Worm (Caenorhabditis elegans) whole organism, young adult: ENCODE measurements around the gene let-418.

ENCODE experiments used
- B0261.1 ChIP-seq: sonication (generic microtip); optimal IDR thresholded peaks from 2 replicates; lab custom pipeline; 2016; ENCODE audit warnings: mild to moderate bottlenecking, missing genetic modification characterization, moderate library complexity, missing compliant biosample characterization
- D2030.7 ChIP-seq: fragments of 200-800 bp; sonication (Bioruptor generic); IDR thresholded peaks from 2 replicates; pipeline ENCODE4 v1.3.6; 2022; ENCODE audit warnings: missing genetic modification reagents, missing genetic modification characterization, missing compliant biosample characterization
- F10E7.11 ChIP-seq: sonication (generic microtip); optimal IDR thresholded peaks from 2 replicates; lab custom pipeline; 2017; ENCODE audit warnings: mild to moderate bottlenecking, missing genetic modification characterization, moderate library complexity, missing compliant biosample characterization
- F33H1.4 ChIP-seq: fragments of 200-800 bp; sonication (Bioruptor generic); IDR thresholded peaks from 2 replicates; pipeline ENCODE4 v1.3.6; 2022; ENCODE audit warnings: missing genetic modification reagents, missing genetic modification characterization, missing compliant biosample characterization
- F37B4.10 ChIP-seq: fragments of 200-800 bp; sonication (Bioruptor generic); IDR thresholded peaks from 2 replicates; pipeline ENCODE4 v1.3.6; 2022; ENCODE audit warnings: missing genetic modification characterization, missing compliant biosample characterization
- Y53F4B.3 ChIP-seq: fragments of 200-800 bp; sonication (Bioruptor generic); IDR thresholded peaks from 2 replicates; pipeline ENCODE4 v1.3.6; 2022; ENCODE audit warnings: missing genetic modification reagents, missing genetic modification characterization, missing compliant biosample characterization
- Y53G8AR.9 ChIP-seq: fragments of 200-800 bp; sonication (Bioruptor generic); conservative IDR thresholded peaks from 2 replicates; pipeline ENCODE4 v1.3.6; 2022; ENCODE audit warnings: missing genetic modification reagents, missing genetic modification characterization, missing compliant biosample characterization
- Y67H2A.10 ChIP-seq: fragments of 200-800 bp; sonication (Bioruptor generic); conservative IDR thresholded peaks from 2 replicates; pipeline ENCODE4 v1.3.6; 2022; ENCODE audit warnings: missing genetic modification reagents, missing genetic modification characterization, missing compliant biosample characterization
- Y95B8A.8 ChIP-seq: fragments of 200-800 bp; sonication (Bioruptor generic); IDR thresholded peaks from 2 replicates; pipeline ENCODE4 v1.3.6; 2022; ENCODE audit warnings: missing genetic modification reagents, missing genetic modification characterization, missing compliant biosample characterization
- ZK185.1 ChIP-seq: sonication (generic microtip); optimal IDR thresholded peaks from 2 replicates; lab custom pipeline; 2016; ENCODE audit warnings: mild to moderate bottlenecking, missing genetic modification characterization, missing compliant biosample characterization; ENCODE audit not compliant: poor library complexity, severe bottlenecking
- athp-1 ChIP-seq: sonication (generic microtip); optimal IDR thresholded peaks from 2 replicates; lab custom pipeline; 2017; ENCODE audit warnings: mild to moderate bottlenecking, missing genetic modification characterization, missing compliant biosample characterization
- attf-6 ChIP-seq: fragments of 200-800 bp; sonication (Bioruptor generic); IDR thresholded peaks from 2 replicates; pipeline ENCODE4 v1.3.6; 2022; ENCODE audit warnings: missing genetic modification reagents, missing genetic modification characterization, missing compliant biosample characterization
- ccch-3 ChIP-seq: fragments of 200-800 bp; sonication (Bioruptor generic); optimal IDR thresholded peaks from 2 replicates; lab custom pipeline; 2018; ENCODE audit warnings: mild to moderate bottlenecking, missing genetic modification characterization, missing compliant biosample characterization
- cebp-1 ChIP-seq, 2 experiments: fragments of 200-800 bp in 1 of 2; sonication (Bioruptor generic) in 1 of 2; sonication (generic microtip) in 1 of 2; IDR thresholded peaks in 1 of 2; optimal IDR thresholded peaks in 1 of 2; 2 replicates each; pipeline versions ENCODE4 v1.3.6 to Lab custom; 2017 to 2022; ENCODE audit warnings: missing compliant biosample characterization in 2 of 2, missing genetic modification characterization in 2 of 2, mild to moderate bottlenecking in 1 of 2, missing genetic modification reagents in 1 of 2, moderate library complexity in 1 of 2
- ceh-58 ChIP-seq: fragments of 200-800 bp; sonication (Bioruptor generic); IDR thresholded peaks from 2 replicates; pipeline ENCODE4 v1.3.6; 2022; ENCODE audit warnings: missing genetic modification characterization, missing compliant biosample characterization
- ceh-79 ChIP-seq: sonication (generic microtip); optimal IDR thresholded peaks from 2 replicates; lab custom pipeline; 2017; ENCODE audit warnings: mild to moderate bottlenecking, missing genetic modification characterization, missing compliant biosample characterization
- chd-7 ChIP-seq: sonication (generic microtip); optimal IDR thresholded peaks from 2 replicates; lab custom pipeline; 2016; ENCODE audit warnings: mild to moderate bottlenecking, missing genetic modification characterization, moderate library complexity, missing compliant biosample characterization
- egl-18 ChIP-seq: fragments of 200-800 bp; sonication (Bioruptor generic); IDR thresholded peaks from 2 replicates; pipeline ENCODE4 v1.3.6; 2022; ENCODE audit warnings: missing genetic modification reagents, missing genetic modification characterization, missing compliant biosample characterization
- egl-44 ChIP-seq: fragments of 200-800 bp; sonication (Bioruptor generic); IDR thresholded peaks from 2 replicates; pipeline ENCODE4 v1.3.6; 2022; ENCODE audit warnings: missing genetic modification reagents, missing genetic modification characterization, missing compliant biosample characterization
- fkh-3 ChIP-seq: sonication (generic microtip); optimal IDR thresholded peaks from 2 replicates; lab custom pipeline; 2016; ENCODE audit warnings: mild to moderate bottlenecking, missing genetic modification characterization, missing compliant biosample characterization
- him-1 ChIP-seq: sonication (generic microtip); optimal IDR thresholded peaks from 2 replicates; lab custom pipeline; 2016; ENCODE audit warnings: missing genotype, missing genetic modification reagents, missing genetic modification characterization, missing compliant biosample characterization
- hlh-12 ChIP-seq: sonication (generic microtip); optimal IDR thresholded peaks from 2 replicates; lab custom pipeline; 2016; ENCODE audit warnings: missing genetic modification characterization, missing compliant biosample characterization
- hsf-1 ChIP-seq: fragments of 200-800 bp; sonication (Bioruptor generic); IDR thresholded peaks from 2 replicates; pipeline ENCODE4 v1.3.6; 2022; ENCODE audit warnings: missing genetic modification reagents, missing genetic modification characterization, missing compliant biosample characterization
- let-526 ChIP-seq: fragments of 200-800 bp; sonication (Bioruptor generic); IDR thresholded peaks from 2 replicates; pipeline ENCODE4 v1.3.6; 2022; ENCODE audit warnings: missing genetic modification reagents, missing genetic modification characterization, missing compliant biosample characterization
- lsl-1 ChIP-seq: fragments of 200-800 bp; sonication (Bioruptor generic); optimal IDR thresholded peaks from 2 replicates; lab custom pipeline; 2018; ENCODE audit warnings: mild to moderate bottlenecking, missing genetic modification characterization, moderate library complexity, missing compliant biosample characterization
- lsy-27 ChIP-seq: sonication (generic microtip); optimal IDR thresholded peaks from 2 replicates; lab custom pipeline; 2017; ENCODE audit warnings: missing genetic modification characterization, mild to moderate bottlenecking, missing compliant biosample characterization, antibody characterized with exemption, missing genotype, borderline replicate concordance; ENCODE audit not compliant: insufficient read depth
- madf-3 ChIP-seq: fragments of 200-800 bp; sonication (Bioruptor generic); IDR thresholded peaks from 2 replicates; pipeline ENCODE4 v1.3.6; 2022; ENCODE audit warnings: missing genetic modification reagents, missing genetic modification characterization, missing compliant biosample characterization
- mcd-1 ChIP-seq: fragments of 200-800 bp; sonication (Bioruptor generic); IDR thresholded peaks from 2 replicates; pipeline ENCODE4 v1.3.6; 2022; ENCODE audit warnings: missing genetic modification reagents, missing genetic modification characterization, missing compliant biosample characterization
- nfyb-1 ChIP-seq: fragments of 200-800 bp; sonication (Bioruptor generic); IDR thresholded peaks from 2 replicates; pipeline ENCODE4 v1.3.6; 2022; ENCODE audit warnings: missing genetic modification reagents, missing genetic modification characterization, missing compliant biosample characterization
- nhr-90 ChIP-seq: sonication (generic microtip); optimal IDR thresholded peaks from 2 replicates; lab custom pipeline; 2016; ENCODE audit warnings: missing genotype, mild to moderate bottlenecking, missing genetic modification characterization, missing compliant biosample characterization
- pbrm-1 ChIP-seq: fragments of 200-800 bp; sonication (Bioruptor generic); IDR thresholded peaks from 2 replicates; pipeline ENCODE4 v1.3.6; 2022; ENCODE audit warnings: missing genetic modification reagents, missing genetic modification characterization, missing compliant biosample characterization
- rec-8 ChIP-seq, 2 experiments: sonication (generic microtip); optimal IDR thresholded peaks; 2 replicates each; lab custom pipeline; 2016; ENCODE audit warnings: mild to moderate bottlenecking in 2 of 2, missing genetic modification characterization in 2 of 2, missing genetic modification reagents in 2 of 2, missing genotype in 2 of 2, missing biosample characterization in 1 of 2, missing compliant biosample characterization in 1 of 2, moderate library complexity in 1 of 2
- repo-1 ChIP-seq: sonication (generic microtip); optimal IDR thresholded peaks from 2 replicates; lab custom pipeline; 2017; ENCODE audit warnings: mild to moderate bottlenecking, missing genetic modification characterization, missing compliant biosample characterization
- snpc-4 ChIP-seq, 5 experiments: fragments of 150-350 bp in 1 of 5; sonication (generic microtip) in 4 of 5; optimal IDR thresholded peaks; 2 replicates each; lab custom pipeline; 2014 to 2018; ENCODE audit warnings: missing genetic modification characterization in 5 of 5, missing biosample characterization in 3 of 5, antibody characterized with exemption in 2 of 5, mild to moderate bottlenecking in 2 of 5, missing compliant biosample characterization in 2 of 5, missing genotype in 2 of 5, moderate library complexity in 2 of 5, missing genetic modification reagents in 1 of 5
- sptf-2 ChIP-seq: fragments of 200-800 bp; sonication (Bioruptor generic); optimal IDR thresholded peaks from 2 replicates; lab custom pipeline; 2018; ENCODE audit warnings: mild to moderate bottlenecking, missing genetic modification characterization, missing compliant biosample characterization
- unc-130 ChIP-seq: sonication (generic microtip); optimal IDR thresholded peaks from 2 replicates; lab custom pipeline; 2016; ENCODE audit warnings: missing genetic modification reagents, missing genetic modification characterization, missing compliant biosample characterization
- zfh-2 ChIP-seq: fragments of 200-800 bp; sonication (Bioruptor generic); conservative IDR thresholded peaks from 2 replicates; pipeline ENCODE4 v1.3.6; 2022; ENCODE audit warnings: missing genetic modification reagents, missing genetic modification characterization, missing compliant biosample characterization
- zim-3 ChIP-seq: sonication (generic microtip); optimal IDR thresholded peaks from 2 replicates; lab custom pipeline; 2017; ENCODE audit warnings: mild to moderate bottlenecking, missing genetic modification characterization, moderate library complexity, missing compliant biosample characterization
- ztf-22 ChIP-seq: fragments of 200-800 bp; sonication (Bioruptor generic); optimal IDR thresholded peaks from 2 replicates; lab custom pipeline; 2018; ENCODE audit warnings: mild to moderate bottlenecking, missing genetic modification characterization, moderate library complexity, missing compliant biosample characterization
- ztf-6 ChIP-seq: fragments of 200-800 bp; sonication (Bioruptor generic); IDR thresholded peaks from 2 replicates; pipeline ENCODE4 v1.3.6; 2022; ENCODE audit warnings: missing genetic modification reagents, missing genetic modification characterization, missing compliant biosample characterization

let-418 gene

ce11 chrV:5832799-5833198 is 6.2 kb downstream of the let-418 start (continued):
- TF ChIP-seq madf-3 (GFP tag; lab: Robert Waterston, UW) (0 out of 2 replicates have a peak, but pooled peaks have one; percentile 38), D2030.7 (GFP tag; lab: Robert Waterston, UW) (0 out of 2 replicates have a peak, but pooled peaks have one; percentile 15), B0261.1 (no peak)
- TF ChIP-seq, all 124 proteins: peak for 22

ce11 chrV:5833531-5833930 is 6.9 kb downstream of the let-418 start, which contains the start of gene srh-76:
Gene srh-76 (plus strand): TSS chrV:5833831.
- TF ChIP-seq F10E7.11 (no peak), egl-18 (GFP tag; lab: Robert Waterston, UW) (no peak), attf-6 (GFP tag; lab: Robert Waterston, UW) (no peak), ztf-22 (GFP tag; lab: Kevin White, UChicago) (no peak), ceh-58 (GFP tag; lab: Robert Waterston, UW) (no peak), lsy-27 (no peak), ceh-79 (no peak), F37B4.10 (GFP tag; lab: Robert Waterston, UW) (no peak), rec-8 (tag; optimal IDR thresholded peaks at IDR 0.05; lab: Kevin White, UChicago) (no peak), Y53F4B.3 (GFP tag; lab: Robert Waterston, UW) (no peak), Y95B8A.8 (GFP tag; lab: Robert Waterston, UW) (no peak), him-1 (tag; lab: Kevin White, UChicago) (no peak), ztf-6 (GFP tag; lab: Robert Waterston, UW) (no peak)
- TF ChIP-seq, all 124 proteins: peak for 0

ce11 chrV:5835397-5835796 is 8.8 kb downstream of the let-418 start:
- TF ChIP-seq ceh-58 (GFP tag; lab: Robert Waterston, UW), result no peak
- TF ChIP-seq nfyb-1 (GFP tag; lab: Robert Waterston, UW), result 0 out of 2 replicates have a peak, but pooled peaks have one; percentile 27
- TF ChIP-seq athp-1 (tag; lab: Kevin White, UChicago), result no peak
- TF ChIP-seq zim-3 (tag; lab: Kevin White, UChicago), result peak; percentile 28
- peak; percentile 30 for TF ChIP-seq ZK185.1

- TF ChIP-seq Y67H2A.10, result no peak
- TF ChIP-seq let-526 (GFP tag; lab: Robert Waterston, UW), result no peak
- TF ChIP-seq ccch-3 (GFP tag; lab: Kevin White, UChicago), result no peak
- TF ChIP-seq nhr-90 (tag; lab: Kevin White, UChicago), result no peak
- TF ChIP-seq athp-1 (tag; lab: Kevin White, UChicago), result no peak
- no peak for TF ChIP-seq sptf-2
- no peak for TF ChIP-seq cebp-1 (GFP tag; IDR thresholded peaks at IDR 0.05; lab: Robert Waterston, UW)
- no peak for TF ChIP-seq cebp-1 (tag; optimal IDR thresholded peaks at IDR 0.05; lab: Kevin White, UChicago)
- peak; percentile 32; the same call in 1 of the 2 replicates for TF ChIP-seq Y53G8AR.9
- TF ChIP-seq D2030.7 (GFP tag; lab: Robert Waterston, UW), result no peak
- TF ChIP-seq nfyb-1 (GFP tag; lab: Robert Waterston, UW), result no peak
- TF ChIP-seq hlh-12 (tag; lab: Kevin White, UChicago), result no peak
- no peak for TF ChIP-seq pbrm-1 (GFP tag; lab: Robert Waterston, UW)
- TF ChIP-seq zim-3 (tag; lab: Kevin White, UChicago), result no peak
- TF ChIP-seq fkh-3 (tag; lab: Kevin White, UChicago), result no peak
- TF ChIP-seq unc-130 (GFP tag; lab: Kevin White, UChicago), result no peak
- TF ChIP-seq lsl-1 (GFP tag; lab: Kevin White, UChicago), result no peak
- TF ChIP-seq F33H1.4, result no peak
- TF ChIP-seq repo-1 (tag; lab: Kevin White, UChicago), result peak; percentile 65
- no peak for TF ChIP-seq egl-18 (GFP tag; lab: Robert Waterston, UW)
- peak; percentile 95 for TF ChIP-seq zfh-2 (GFP tag; lab: Robert Waterston, UW)
- no peak for TF ChIP-seq snpc-4 (GFP tag; optimal IDR thresholded peaks at IDR 0.05; lab: Kevin White, UChicago)
- no peak for TF ChIP-seq snpc-4 (tag; optimal IDR thresholded peaks at IDR 0.05; lab: Kevin White, UChicago)
- TF ChIP-seq egl-44 (GFP tag; lab: Robert Waterston, UW), result no peak
- no peak for TF ChIP-seq ZK185.1
- 0 out of 2 replicates have a peak, but pooled peaks have one; percentile 20 for TF ChIP-seq hsf-1 (GFP tag; lab: Robert Waterston, UW)
- TF ChIP-seq chd-7, result no peak
- TF ChIP-seq mcd-1, result peak; percentile 47
Observed at ce11 chrV:5835979-5836615, 9.5 kb downstream of the let-418 start.
